Worm (Caenorhabditis elegans): Measurements from ENCODE around the gene srw-145.

DNA sequence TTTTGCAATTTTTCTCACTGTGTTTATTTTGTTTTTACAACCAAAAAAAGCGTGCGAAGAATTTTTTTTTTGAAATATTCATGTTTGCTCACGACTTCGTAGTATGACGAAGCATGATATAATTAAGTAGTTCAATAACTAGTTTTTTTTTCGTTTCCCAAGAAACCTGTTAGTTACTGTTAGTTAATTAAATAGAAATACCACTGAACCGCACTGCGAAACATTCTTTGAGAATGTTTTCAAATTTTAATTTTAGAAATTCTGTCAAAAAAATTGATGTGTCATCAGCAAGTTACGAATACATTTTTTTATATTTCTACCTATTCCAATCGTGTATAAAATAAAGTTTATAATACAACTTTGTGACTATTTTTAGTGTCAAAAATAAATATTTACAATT, 10.6 kb upstream of the srw-145 start, which contains the start of gene srxa-12:
- TF ChIP-seq flt-1 (GFP tag; IDR thresholded peaks at IDR 0.05) (no peak), F13C5.2 (tag; optimal IDR thresholded peaks at IDR 0.05) (no peak), ama-1 (optimal IDR thresholded peaks at IDR 0.05) (no peak), pes-1 (GFP tag; IDR thresholded peaks at IDR 0.05) (no peak), sea-1 (GFP tag; conservative IDR thresholded peaks at IDR 0.05) (no peak), B0310.2 (tag; optimal IDR thresholded peaks at IDR 0.05) (no peak)
